Worm (Caenorhabditis elegans) whole organism, midembryonic: Measurements from ENCODE around the gene fbxa-27.

Source experiments
- cog-1 ChIP-seq: sonication (generic microtip); optimal IDR thresholded peaks from 2 replicates; lab custom pipeline; 2016; ENCODE audit warnings: missing genetic modification characterization, missing compliant biosample characterization
- flt-1 ChIP-seq: fragments of 200-800 bp; sonication (Bioruptor generic); IDR thresholded peaks from 2 replicates; pipeline ENCODE4 v1.3.6; 2022; ENCODE audit warnings: missing genetic modification characterization, missing compliant biosample characterization
- klf-2 ChIP-seq: fragments of 200-800 bp; sonication (Bioruptor generic); conservative IDR thresholded peaks from 2 replicates; pipeline ENCODE4 v1.3.6; 2022; ENCODE audit warnings: missing genetic modification reagents, missing genetic modification characterization, missing compliant biosample characterization
- med-1 ChIP-seq: sonication (generic microtip); optimal IDR thresholded peaks from 2 replicates; lab custom pipeline; 2017; ENCODE audit warnings: missing genetic modification characterization, mild to moderate bottlenecking, missing compliant biosample characterization, antibody characterized with exemption, missing genetic modification reagents; ENCODE audit not compliant: insufficient read depth
- ref-1 ChIP-seq: fragments of 200-800 bp; sonication (Bioruptor generic); conservative IDR thresholded peaks from 2 replicates; pipeline ENCODE4 v1.3.6; 2022; ENCODE audit warnings: missing genetic modification reagents, missing genetic modification characterization, missing compliant biosample characterization
- tab-1 ChIP-seq: fragments of 200-800 bp; sonication (Bioruptor generic); IDR thresholded peaks from 2 replicates; pipeline ENCODE4 v1.3.6; 2022; ENCODE audit warnings: missing genetic modification characterization, missing compliant biosample characterization

ce11 chrIII:1324513-1324912 lies 18.3 kb upstream of the fbxa-27 start, which contains the start of gene fbxa-14:
- TF ChIP-seq ref-1 (GFP tag; lab: Robert Waterston, UW) = no peak
- TF ChIP-seq flt-1 (GFP tag; lab: Robert Waterston, UW) = no peak
- no peak for TF ChIP-seq cog-1 (tag; lab: Kevin White, UChicago)
- no peak for TF ChIP-seq tab-1 (GFP tag; lab: Robert Waterston, UW)
- TF ChIP-seq klf-2 (GFP tag; lab: Robert Waterston, UW) = no peak
- no peak for TF ChIP-seq med-1
